Fruit fly (Drosophila melanogaster) whole organism, embryonic: ENCODE measurements around the gene meso18E.

Experiments used
- Asciz ChIP-seq: fragments of 200-800 bp; sonication (Bioruptor generic); optimal IDR thresholded peaks from 2 replicates; lab custom pipeline; 2017; ENCODE audit warnings: missing biosample characterization, mild to moderate bottlenecking, missing genetic modification characterization, missing genetic modification reagents
- Atf6 ChIP-seq: fragments of 200-800 bp; sonication (Bioruptor generic); IDR thresholded peaks from 2 replicates; pipeline ENCODE4 v1.3.6; 2022; ENCODE audit warnings: missing biosample characterization, missing genetic modification characterization
- Bgb ChIP-seq: fragments of 200-800 bp; sonication (Bioruptor generic); IDR thresholded peaks from 2 replicates; pipeline ENCODE4 v1.3.6; 2022; ENCODE audit warnings: missing biosample characterization, missing genetic modification characterization; ENCODE audit not compliant: partially characterized antibody
- CG10462 ChIP-seq: fragments of 200-800 bp; sonication (Bioruptor generic); optimal IDR thresholded peaks from 2 replicates; lab custom pipeline; 2016; ENCODE audit warnings: missing biosample characterization, missing genetic modification characterization
- CG10565 ChIP-seq: fragments of 200-800 bp; sonication (Bioruptor generic); optimal IDR thresholded peaks from 3 replicates; lab custom pipeline; 2016; ENCODE audit warnings: missing biosample characterization, mild to moderate bottlenecking, missing genetic modification characterization
- CG10654 ChIP-seq: fragments of 200-800 bp; sonication (Bioruptor generic); optimal IDR thresholded peaks from 2 replicates; lab custom pipeline; 2016; ENCODE audit warnings: missing biosample characterization, missing genetic modification characterization
- CG12744 ChIP-seq: fragments of 200-800 bp; sonication (Bioruptor generic); optimal IDR thresholded peaks from 2 replicates; lab custom pipeline; 2016; ENCODE audit warnings: missing biosample characterization, missing genetic modification characterization
- CG15073 ChIP-seq: fragments of 200-800 bp; sonication (Bioruptor generic); optimal IDR thresholded peaks from 2 replicates; lab custom pipeline; 2016; ENCODE audit warnings: missing biosample characterization, missing genetic modification characterization
- CG18599 ChIP-seq: fragments of 200-800 bp; sonication (Bioruptor generic); optimal IDR thresholded peaks from 3 replicates; lab custom pipeline; 2017; ENCODE audit warnings: missing biosample characterization, missing genetic modification characterization, mild to moderate bottlenecking, moderate library complexity, missing genetic modification reagents
- CG3407 ChIP-seq: fragments of 200-800 bp; sonication (Bioruptor generic); optimal IDR thresholded peaks from 2 replicates; lab custom pipeline; 2018; ENCODE audit warnings: missing biosample characterization, mild to moderate bottlenecking, missing genetic modification characterization
- CG4282 ChIP-seq: fragments of 200-800 bp; sonication (Bioruptor generic); optimal IDR thresholded peaks from 2 replicates; lab custom pipeline; 2016; ENCODE audit warnings: missing biosample characterization, missing genetic modification characterization
- CG7987 ChIP-seq: fragments of 200-800 bp; sonication (Bioruptor generic); optimal IDR thresholded peaks from 2 replicates; lab custom pipeline; 2018; ENCODE audit warnings: missing biosample characterization, mild to moderate bottlenecking, missing genetic modification characterization, moderate library complexity
- CG8765 ChIP-seq: fragments of 200-800 bp; sonication (Bioruptor generic); IDR thresholded peaks from 2 replicates; pipeline ENCODE4 v1.3.6; 2022; ENCODE audit warnings: missing biosample characterization, missing genetic modification characterization
- CG8924 ChIP-seq: fragments of 200-800 bp; optimal IDR thresholded peaks from 3 replicates; lab custom pipeline; 2019; ENCODE audit warnings: missing biosample characterization, mild to moderate bottlenecking, missing genetic modification characterization, moderate library complexity
- CrebB ChIP-seq: fragments of 200-800 bp; sonication (Bioruptor generic); optimal IDR thresholded peaks from 3 replicates; lab custom pipeline; 2018; ENCODE audit warnings: missing biosample characterization, mild to moderate bottlenecking, missing genetic modification characterization
- Dbx ChIP-seq: fragments of 200-800 bp; sonication (Bioruptor generic); IDR thresholded peaks from 3 replicates; pipeline ENCODE4 v1.3.6; 2022; ENCODE audit warnings: missing biosample characterization, missing genetic modification characterization
- ERR ChIP-seq: fragments of 200-800 bp; sonication (Bioruptor generic); optimal IDR thresholded peaks from 2 replicates; lab custom pipeline; 2016; ENCODE audit warnings: missing biosample characterization, missing genetic modification characterization
- Eip74EF ChIP-seq, 2 experiments: fragments of 200-800 bp in 1 of 2; fragments of >200 bp in 1 of 2; sonication (Bioruptor generic) in 1 of 2; optimal IDR thresholded peaks; 2 replicates each; lab custom pipeline; 2017 to 2019; ENCODE audit warnings: missing biosample characterization in 2 of 2, missing genetic modification characterization in 2 of 2, mild to moderate bottlenecking in 1 of 2, moderate library complexity in 1 of 2
- H15 ChIP-seq: fragments of 200-800 bp; sonication (Bioruptor generic); IDR thresholded peaks from 3 replicates; pipeline ENCODE4 v1.3.6; 2022; ENCODE audit warnings: missing biosample characterization, missing genetic modification characterization
- HHEX ChIP-seq: fragments of 200-800 bp; sonication (Bioruptor generic); optimal IDR thresholded peaks from 3 replicates; lab custom pipeline; 2017; ENCODE audit warnings: missing biosample characterization, mild to moderate bottlenecking, missing genetic modification characterization, missing genetic modification reagents
- Hand ChIP-seq: fragments of 200-800 bp; sonication (Bioruptor generic); optimal IDR thresholded peaks from 2 replicates; lab custom pipeline; 2017; ENCODE audit warnings: mild to moderate bottlenecking, missing biosample characterization, missing genetic modification reagents, missing genetic modification characterization
- Hey ChIP-seq: fragments of 200-800 bp; sonication (Bioruptor generic); optimal IDR thresholded peaks from 3 replicates; lab custom pipeline; 2018; ENCODE audit warnings: missing biosample characterization, mild to moderate bottlenecking, missing genetic modification characterization
- HmgD ChIP-seq: fragments of 200-800 bp; sonication (Bioruptor generic); optimal IDR thresholded peaks from 3 replicates; lab custom pipeline; 2016; ENCODE audit warnings: missing biosample characterization, missing genetic modification characterization
- Lhr ChIP-seq: fragments of 200-800 bp; sonication (Bioruptor generic); optimal IDR thresholded peaks from 3 replicates; lab custom pipeline; 2017; ENCODE audit warnings: mild to moderate bottlenecking, missing biosample characterization, missing genetic modification reagents, missing genetic modification characterization
- MTF-1 ChIP-seq: fragments of 200-800 bp; sonication (Bioruptor generic); optimal IDR thresholded peaks from 2 replicates; lab custom pipeline; 2018; ENCODE audit warnings: missing biosample characterization, mild to moderate bottlenecking, missing genetic modification characterization, borderline replicate concordance
- Neu2 ChIP-seq: fragments of 200-800 bp; sonication (Bioruptor generic); optimal IDR thresholded peaks from 3 replicates; lab custom pipeline; 2016; ENCODE audit warnings: missing biosample characterization, missing genetic modification characterization, borderline replicate concordance
- Oaz ChIP-seq: fragments of 200-800 bp; sonication (Bioruptor generic); IDR thresholded peaks from 2 replicates; pipeline ENCODE4 v1.3.6; 2022; ENCODE audit warnings: missing biosample characterization, missing genetic modification characterization
- Poxn ChIP-seq: fragments of 200-800 bp; sonication (Bioruptor generic); IDR thresholded peaks from 2 replicates; pipeline ENCODE4 v1.3.6; 2022; ENCODE audit warnings: missing biosample characterization, missing genetic modification characterization
- Sin3A ChIP-seq: fragments of >200 bp; optimal IDR thresholded peaks from 2 replicates; lab custom pipeline; 2018
- Usf ChIP-seq: fragments of 200-800 bp; sonication (Bioruptor generic); optimal IDR thresholded peaks from 2 replicates; lab custom pipeline; 2017; ENCODE audit warnings: missing genotype, missing biosample characterization, missing genetic modification characterization
- bowl ChIP-seq: fragments of 200-800 bp; sonication (Bioruptor generic); IDR thresholded peaks from 2 replicates; pipeline ENCODE4 v1.3.6; 2022; ENCODE audit warnings: missing biosample characterization, missing genetic modification characterization
- br ChIP-seq: fragments of >200 bp; optimal IDR thresholded peaks from 2 replicates; lab custom pipeline; 2017
- chm ChIP-seq: fragments of 200-800 bp; sonication (Bioruptor generic); IDR thresholded peaks from 2 replicates; pipeline ENCODE4 v1.3.6; 2022; ENCODE audit warnings: missing biosample characterization, missing genetic modification characterization
- crc ChIP-seq: fragments of 200-800 bp; sonication (Bioruptor generic); optimal IDR thresholded peaks from 2 replicates; lab custom pipeline; 2016; ENCODE audit warnings: missing biosample characterization, missing genetic modification characterization
- dan ChIP-seq: fragments of 200-800 bp; sonication (Bioruptor generic); IDR thresholded peaks from 2 replicates; pipeline ENCODE4 v1.3.6; 2022; ENCODE audit warnings: missing biosample characterization, missing genetic modification characterization
- esg ChIP-seq: fragments of 200-800 bp; sonication (Bioruptor generic); conservative IDR thresholded peaks from 2 replicates; pipeline ENCODE4 v1.3.6; 2022; ENCODE audit warnings: missing biosample characterization, missing genetic modification characterization
- eyg ChIP-seq: fragments of 200-800 bp; sonication (Bioruptor generic); optimal IDR thresholded peaks from 3 replicates; lab custom pipeline; 2016; ENCODE audit warnings: missing biosample characterization, missing genetic modification characterization
- mirr ChIP-seq: fragments of 200-800 bp; sonication (Bioruptor generic); optimal IDR thresholded peaks from 3 replicates; lab custom pipeline; 2018; ENCODE audit warnings: missing biosample characterization, mild to moderate bottlenecking, missing genetic modification characterization
- nerfin-1 ChIP-seq: fragments of 200-800 bp; sonication (Bioruptor generic); optimal IDR thresholded peaks from 3 replicates; lab custom pipeline; 2019; ENCODE audit warnings: missing biosample characterization, mild to moderate bottlenecking, missing genetic modification characterization, moderate library complexity
- peb ChIP-seq: fragments of 200-800 bp; sonication (Bioruptor generic); IDR thresholded peaks from 2 replicates; pipeline ENCODE4 v1.3.6; 2022; ENCODE audit warnings: missing biosample characterization, missing genetic modification characterization
- pnt ChIP-seq: fragments of 200-800 bp; sonication (Bioruptor generic); optimal IDR thresholded peaks from 3 replicates; lab custom pipeline; 2016; ENCODE audit warnings: missing biosample characterization, missing genetic modification characterization
- prd ChIP-seq, 3 experiments: fragments of >200 bp in 2 of 3; fragments of 200-800 bp in 1 of 3; sonication (Bioruptor generic) in 1 of 3; optimal IDR thresholded peaks in 2 of 3; IDR thresholded peaks in 1 of 3; 2 replicates in 2 of 3; 3 replicates in 1 of 3; pipeline versions ENCODE4 v1.3.6 to Lab custom; 2017 to 2022; ENCODE audit warnings: missing biosample characterization in 1 of 3, missing genetic modification characterization in 1 of 3
- pzg ChIP-seq: fragments of 200-800 bp; sonication (Bioruptor generic); optimal IDR thresholded peaks from 3 replicates; lab custom pipeline; 2018; ENCODE audit warnings: missing biosample characterization, mild to moderate bottlenecking, missing genetic modification characterization, moderate library complexity
- row ChIP-seq: fragments of 200-800 bp; sonication (Bioruptor generic); IDR thresholded peaks from 3 replicates; pipeline ENCODE4 v1.3.6; 2022; ENCODE audit warnings: missing biosample characterization, missing genetic modification characterization
- slou ChIP-seq: fragments of 200-800 bp; sonication (Bioruptor generic); optimal IDR thresholded peaks from 3 replicates; lab custom pipeline; 2016; ENCODE audit warnings: missing biosample characterization, missing genetic modification characterization
- sqz ChIP-seq: fragments of 200-800 bp; sonication (Bioruptor generic); optimal IDR thresholded peaks from 3 replicates; lab custom pipeline; 2018; ENCODE audit warnings: missing biosample characterization, mild to moderate bottlenecking, missing genetic modification characterization
- sug ChIP-seq: fragments of 200-800 bp; optimal IDR thresholded peaks from 2 replicates; lab custom pipeline; 2019; ENCODE audit warnings: missing biosample characterization, mild to moderate bottlenecking, missing genetic modification characterization, moderate library complexity
- vvl ChIP-seq: fragments of 200-800 bp; sonication (Bioruptor generic); IDR thresholded peaks from 2 replicates; pipeline ENCODE4 v1.3.6; 2022; ENCODE audit warnings: missing biosample characterization, missing genetic modification characterization
- wor ChIP-seq: fragments of 200-800 bp; sonication (Bioruptor generic); IDR thresholded peaks from 2 replicates; pipeline ENCODE4 v1.3.6; 2022; ENCODE audit warnings: missing biosample characterization, missing genetic modification characterization

Gene meso18E

DNA sequence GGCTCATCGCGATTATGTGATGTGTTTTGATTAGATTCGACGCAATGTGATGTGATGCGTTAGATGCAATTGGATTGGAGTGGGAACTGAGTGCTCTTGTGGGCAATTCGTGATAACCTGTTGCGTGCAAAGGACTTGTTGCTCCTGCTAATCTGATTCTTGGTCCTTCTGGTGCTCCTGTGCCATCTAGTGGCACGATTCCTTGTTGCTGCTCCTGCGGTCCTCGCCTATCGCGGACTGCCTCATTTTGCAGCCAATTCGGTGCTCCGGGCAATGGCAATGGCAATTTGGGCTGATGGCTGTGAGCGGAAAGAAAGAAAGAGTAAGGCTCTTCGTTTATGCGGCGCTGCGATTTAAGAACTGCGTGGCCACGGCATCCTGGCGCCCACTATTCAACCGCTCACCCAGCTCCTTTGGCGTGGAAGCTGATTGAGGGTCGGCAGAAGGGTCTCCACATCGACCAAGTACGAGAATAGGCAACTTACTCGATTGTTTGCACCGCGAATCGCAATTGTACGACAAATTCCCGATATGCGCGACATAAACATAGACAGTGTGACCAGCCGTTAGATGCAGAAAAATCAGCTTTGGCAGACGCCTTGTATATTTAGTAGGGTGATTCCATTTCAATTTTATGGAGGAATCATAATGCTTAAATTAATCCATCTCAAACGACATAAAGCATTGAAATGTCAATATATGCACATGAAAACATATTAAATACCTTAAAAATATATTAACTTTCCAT is 19.7 kb downstream of the meso18E start, which contains the start of gene Mer (continued):
- no peak for TF ChIP-seq CG15073 (GFP tag; lab: Kevin White, UChicago)
- peak; percentile 55 for TF ChIP-seq pzg (GFP tag; lab: Kevin White, UChicago)
- TF ChIP-seq Neu2 (GFP tag; lab: Kevin White, UChicago), result peak; percentile 62
- no peak for TF ChIP-seq Asciz (GFP tag; lab: Kevin White, UChicago)
- no peak for TF ChIP-seq dan (GFP tag; lab: Robert Waterston, UW)
- peak; percentile 33; the same call in 1 of the 2 replicates for TF ChIP-seq CG8765 (GFP tag; lab: Robert Waterston, UW)
- TF ChIP-seq CG10462 (GFP tag; lab: Kevin White, UChicago), result peak; percentile 62
- TF ChIP-seq Lhr (GFP tag; lab: Kevin White, UChicago), result peak; percentile 53
- TF ChIP-seq bowl, result 0 out of 2 replicates have a peak, but pooled peaks have one; percentile 38
- TF ChIP-seq MTF-1 (GFP tag; lab: Kevin White, UChicago), result peak; percentile 71
- TF ChIP-seq Usf (GFP tag; lab: Kevin White, UChicago), result peak; percentile 57
- TF ChIP-seq Poxn (GFP tag; lab: Robert Waterston, UW), result peak; percentile 49; the same call in 1 of the 2 replicates
- peak; percentile 80; the same call in 2 of the 3 replicates for TF ChIP-seq Dbx
- TF ChIP-seq CG3407 (GFP tag; lab: Kevin White, UChicago), result peak; percentile 47
- TF ChIP-seq nerfin-1, result peak; percentile 73
- TF ChIP-seq CG10654, result peak; percentile 75
- TF ChIP-seq H15 (GFP tag; lab: Robert Waterston, UW), result peak; percentile 57; the same call in 1 of the 3 replicates
- peak; percentile 84 for TF ChIP-seq chm (GFP tag; lab: Robert Waterston, UW)
- TF ChIP-seq eyg (GFP tag; lab: Kevin White, UChicago), result peak; percentile 77
- no peak for TF ChIP-seq sqz (GFP tag; lab: Kevin White, UChicago)
- TF ChIP-seq CG18599 (GFP tag; lab: Kevin White, UChicago), result peak; percentile 90
- TF ChIP-seq CG8924 (tag; lab: Kevin White, UChicago), result peak; percentile 81
- peak; percentile 76 for TF ChIP-seq CG7987
- TF ChIP-seq CG10565, result no peak
- TF ChIP-seq esg (GFP tag; lab: Robert Waterston, UW), result peak; percentile 70
- peak; percentile 59 for TF ChIP-seq slou (GFP tag; lab: Kevin White, UChicago)
- TF ChIP-seq Atf6 (GFP tag; lab: Robert Waterston, UW), result peak; percentile 86
- TF ChIP-seq prd (optimal IDR thresholded peaks at IDR 0.05; lab: Kevin White, UChicago), result no peak
- peak; percentile 86 for TF ChIP-seq prd (GFP tag; IDR thresholded peaks at IDR 0.05; lab: Robert Waterston, UW)
- TF ChIP-seq ERR (GFP tag; lab: Kevin White, UChicago), result peak; percentile 79
- TF ChIP-seq pnt (GFP tag; lab: Kevin White, UChicago), result peak; percentile 76
- TF ChIP-seq Sin3A (lab: Kevin White, UChicago), result peak; percentile 12
- no peak for TF ChIP-seq br
- no peak for TF ChIP-seq Eip74EF (GFP tag; optimal IDR thresholded peaks at IDR 0.05; lab: Kevin White, UChicago)
- TF ChIP-seq wor (GFP tag; lab: Robert Waterston, UW), result peak; percentile 56; the same call in 1 of the 2 replicates
- TF ChIP-seq Oaz (GFP tag; lab: Robert Waterston, UW), result peak; percentile 67
- peak; percentile 82 for TF ChIP-seq vvl (GFP tag; lab: Robert Waterston, UW)
- TF ChIP-seq row, result peak; percentile 96
- TF ChIP-seq CrebB (tag; lab: Kevin White, UChicago), result peak; percentile 83
- TF ChIP-seq CG12744, result peak; percentile 49
- TF ChIP-seq Hey (tag; lab: Kevin White, UChicago), result no peak
- peak; percentile 73 for TF ChIP-seq CG4282
- peak; percentile 82 for TF ChIP-seq HmgD (GFP tag; lab: Kevin White, UChicago)
- peak; percentile 55; the same call in 1 of the 2 replicates for TF ChIP-seq peb (GFP tag; lab: Robert Waterston, UW)
- TF ChIP-seq Hand (GFP tag; lab: Kevin White, UChicago), result peak; percentile 80
- peak; percentile 82 for TF ChIP-seq crc (GFP tag; lab: Kevin White, UChicago)
- TF ChIP-seq Bgb (GFP tag; lab: Robert Waterston, UW), result peak; percentile 13; the same call in 1 of the 2 replicates
- peak; percentile 85 for TF ChIP-seq mirr (GFP tag; lab: Kevin White, UChicago)
- TF ChIP-seq HHEX (GFP tag; lab: Kevin White, UChicago), result peak; percentile 83
- peak; percentile 70 for TF ChIP-seq sug
